Worm (Caenorhabditis elegans) whole organism, midembryonic: ENCODE data around the gene Y73C8B.5.

Experiments used
- T22C8.4 ChIP-seq: fragments of 200-800 bp; sonication (Bioruptor generic); IDR thresholded peaks from 2 replicates; pipeline ENCODE4 v1.3.6; 2022; ENCODE audit warnings: missing genetic modification characterization, missing compliant biosample characterization
- cog-1 ChIP-seq: sonication (generic microtip); optimal IDR thresholded peaks from 2 replicates; lab custom pipeline; 2016; ENCODE audit warnings: missing genetic modification characterization, missing compliant biosample characterization
- flt-1 ChIP-seq: fragments of 200-800 bp; sonication (Bioruptor generic); IDR thresholded peaks from 2 replicates; pipeline ENCODE4 v1.3.6; 2022; ENCODE audit warnings: missing genetic modification characterization, missing compliant biosample characterization
- klf-2 ChIP-seq: fragments of 200-800 bp; sonication (Bioruptor generic); conservative IDR thresholded peaks from 2 replicates; pipeline ENCODE4 v1.3.6; 2022; ENCODE audit warnings: missing genetic modification reagents, missing genetic modification characterization, missing compliant biosample characterization
- med-1 ChIP-seq: sonication (generic microtip); optimal IDR thresholded peaks from 2 replicates; lab custom pipeline; 2017; ENCODE audit warnings: missing genetic modification characterization, mild to moderate bottlenecking, missing compliant biosample characterization, antibody characterized with exemption, missing genetic modification reagents; ENCODE audit not compliant: insufficient read depth
- ref-1 ChIP-seq: fragments of 200-800 bp; sonication (Bioruptor generic); conservative IDR thresholded peaks from 2 replicates; pipeline ENCODE4 v1.3.6; 2022; ENCODE audit warnings: missing genetic modification reagents, missing genetic modification characterization, missing compliant biosample characterization
- ztf-23 ChIP-seq: fragments of 200-800 bp; sonication (Bioruptor generic); IDR thresholded peaks from 2 replicates; pipeline ENCODE4 v1.3.6; 2022; ENCODE audit warnings: missing genetic modification reagents, missing genetic modification characterization, missing compliant biosample characterization

DNA sequence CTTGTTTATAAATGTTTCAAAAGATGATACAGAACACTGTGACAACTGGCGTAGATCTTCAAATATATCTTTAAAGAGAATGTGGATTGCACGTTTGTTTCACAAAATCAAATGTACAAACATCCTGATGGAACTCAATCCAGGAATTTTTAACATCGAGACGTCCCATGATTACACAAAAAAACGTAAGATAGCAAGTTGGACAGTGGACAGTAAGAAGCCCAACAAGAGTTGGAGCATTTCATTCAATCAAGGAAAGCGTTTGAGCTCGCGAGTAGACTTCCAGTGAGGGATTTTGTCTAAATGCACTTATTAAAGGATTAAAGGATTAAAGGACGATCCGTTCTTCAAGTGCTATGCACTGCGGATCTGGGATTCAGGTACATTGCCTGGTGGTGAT lies 37.8 kb upstream of the Y73C8B.5 start, which contains the start of gene C36C5.12:
- no peak for TF ChIP-seq ref-1 (GFP tag; lab: Robert Waterston, UW)
- no peak for TF ChIP-seq flt-1 (GFP tag; lab: Robert Waterston, UW)
- TF ChIP-seq ztf-23 (GFP tag; lab: Robert Waterston, UW): no peak
- no peak for TF ChIP-seq T22C8.4 (GFP tag; lab: Robert Waterston, UW)
- no peak for TF ChIP-seq cog-1
- TF ChIP-seq klf-2 (GFP tag; lab: Robert Waterston, UW): no peak
- TF ChIP-seq med-1 (GFP tag; lab: Kevin White, UChicago): no peak
